Fruit fly (Drosophila melanogaster) whole organism, embryonic: ENCODE data around the gene mRpL51.

ENCODE experiments used
- Adf1 ChIP-seq: fragments of 200-800 bp; sonication (Bioruptor generic); IDR thresholded peaks from 2 replicates; pipeline ENCODE4 v1.3.6; 2022; ENCODE audit warnings: missing biosample characterization, missing genetic modification characterization
- Atf-2 ChIP-seq: fragments of 200-800 bp; sonication (Bioruptor generic); optimal IDR thresholded peaks from 2 replicates; lab custom pipeline; 2016; ENCODE audit warnings: missing biosample characterization, missing genetic modification characterization
- BEAF-32 ChIP-seq: fragments of 200-800 bp; sonication (Bioruptor generic); optimal IDR thresholded peaks from 3 replicates; lab custom pipeline; 2017; ENCODE audit warnings: missing biosample characterization, missing genetic modification characterization, mild to moderate bottlenecking, moderate library complexity, missing genetic modification reagents
- CG10462 ChIP-seq: fragments of 200-800 bp; sonication (Bioruptor generic); optimal IDR thresholded peaks from 2 replicates; lab custom pipeline; 2016; ENCODE audit warnings: missing biosample characterization, missing genetic modification characterization
- CG10959 ChIP-seq: fragments of 200-800 bp; sonication (Bioruptor generic); IDR thresholded peaks from 2 replicates; pipeline ENCODE4 v1.3.6; 2022; ENCODE audit warnings: missing biosample characterization, missing genetic modification characterization
- CG15514 ChIP-seq: fragments of 200-800 bp; sonication (Bioruptor generic); optimal IDR thresholded peaks from 3 replicates; lab custom pipeline; 2017; ENCODE audit warnings: missing biosample characterization, missing genetic modification characterization, mild to moderate bottlenecking, moderate library complexity, missing genetic modification reagents
- CG16815 ChIP-seq: fragments of 200-800 bp; sonication (Bioruptor generic); optimal IDR thresholded peaks from 3 replicates; lab custom pipeline; 2017; ENCODE audit warnings: missing biosample characterization, mild to moderate bottlenecking, missing genetic modification characterization
- CG17328 ChIP-seq: fragments of 200-800 bp; sonication (Bioruptor generic); IDR thresholded peaks from 2 replicates; pipeline ENCODE4 v1.3.6; 2022; ENCODE audit warnings: missing biosample characterization, missing genetic modification characterization
- CG18011 ChIP-seq: fragments of 200-800 bp; sonication (Bioruptor generic); optimal IDR thresholded peaks from 2 replicates; lab custom pipeline; 2017; ENCODE audit warnings: missing biosample characterization, missing genetic modification characterization, mild to moderate bottlenecking, moderate library complexity, missing genotype
- CG18262 ChIP-seq: fragments of 200-800 bp; optimal IDR thresholded peaks from 3 replicates; lab custom pipeline; 2019; ENCODE audit warnings: missing biosample characterization, mild to moderate bottlenecking, missing genetic modification characterization, moderate library complexity
- CG1832 ChIP-seq: fragments of 200-800 bp; sonication (Bioruptor generic); optimal IDR thresholded peaks from 2 replicates; lab custom pipeline; 2017; ENCODE audit warnings: missing biosample characterization, mild to moderate bottlenecking, missing genetic modification characterization, inconsistent platforms
- CG18764 ChIP-seq: fragments of 200-800 bp; sonication (Bioruptor generic); optimal IDR thresholded peaks from 3 replicates; lab custom pipeline; 2016; ENCODE audit warnings: missing biosample characterization, missing genetic modification characterization
- CG30403 ChIP-seq: fragments of 200-800 bp; sonication (Bioruptor generic); optimal IDR thresholded peaks from 3 replicates; lab custom pipeline; 2016; ENCODE audit warnings: missing biosample characterization, missing genetic modification characterization
- CG3163 ChIP-seq: fragments of 200-800 bp; sonication (Bioruptor generic); optimal IDR thresholded peaks from 3 replicates; lab custom pipeline; 2016; ENCODE audit warnings: missing biosample characterization, missing genetic modification characterization
- CG32767 ChIP-seq: fragments of 200-800 bp; sonication (Bioruptor generic); IDR thresholded peaks from 2 replicates; pipeline ENCODE4 v1.3.6; 2022; ENCODE audit warnings: missing biosample characterization, missing genetic modification characterization
- CG34422 ChIP-seq: fragments of 200-800 bp; sonication (Bioruptor generic); IDR thresholded peaks from 3 replicates; pipeline ENCODE4 v1.3.6; 2022; ENCODE audit warnings: missing biosample characterization, missing genetic modification characterization
- CG4730 ChIP-seq: fragments of 200-800 bp; sonication (Bioruptor generic); IDR thresholded peaks from 2 replicates; pipeline ENCODE4 v1.3.6; 2022; ENCODE audit warnings: missing biosample characterization, missing genetic modification characterization
- CG6791 ChIP-seq: fragments of 200-800 bp; sonication (Bioruptor generic); IDR thresholded peaks from 3 replicates; pipeline ENCODE4 v1.3.6; 2022; ENCODE audit warnings: missing biosample characterization, missing genetic modification characterization; ENCODE audit not compliant: partially characterized antibody
- CG7271 ChIP-seq: fragments of 200-800 bp; sonication (Bioruptor generic); optimal IDR thresholded peaks from 2 replicates; lab custom pipeline; 2018; ENCODE audit warnings: missing biosample characterization, mild to moderate bottlenecking, missing genetic modification characterization, moderate library complexity
- CG7372 ChIP-seq: fragments of 200-800 bp; sonication (Bioruptor generic); IDR thresholded peaks from 2 replicates; pipeline ENCODE4 v1.3.6; 2022; ENCODE audit warnings: missing biosample characterization, missing genetic modification characterization
- CG8290 ChIP-seq, 3 experiments: fragments of 200-800 bp; sonication (Bioruptor generic); optimal IDR thresholded peaks; 2 replicates each; lab custom pipeline; 2016 to 2019; ENCODE audit warnings: missing biosample characterization in 3 of 3, missing genetic modification characterization in 3 of 3, mild to moderate bottlenecking in 2 of 3, moderate library complexity in 1 of 3
- CG9609 ChIP-seq: fragments of 200-800 bp; sonication (Bioruptor generic); optimal IDR thresholded peaks from 3 replicates; lab custom pipeline; 2016; ENCODE audit warnings: missing biosample characterization, missing genetic modification characterization
- CG9727 ChIP-seq: fragments of 200-800 bp; sonication (Bioruptor generic); optimal IDR thresholded peaks from 3 replicates; lab custom pipeline; 2017; ENCODE audit warnings: missing biosample characterization, mild to moderate bottlenecking, missing genetic modification characterization
- CoRest ChIP-seq: fragments of 200-800 bp; sonication (Bioruptor generic); optimal IDR thresholded peaks from 3 replicates; lab custom pipeline; 2018; ENCODE audit warnings: missing biosample characterization, mild to moderate bottlenecking, missing genetic modification characterization, moderate library complexity
- Dfd ChIP-seq, 2 experiments: fragments of >200 bp; optimal IDR thresholded peaks; 2 replicates each; lab custom pipeline; 2017; ENCODE audit warnings: missing biosample characterization in 2 of 2, missing genetic modification characterization in 2 of 2
- Fer3 ChIP-seq: fragments of 200-800 bp; sonication (Bioruptor generic); optimal IDR thresholded peaks from 2 replicates; lab custom pipeline; 2018; ENCODE audit warnings: missing biosample characterization, mild to moderate bottlenecking, missing genetic modification characterization, moderate library complexity
- H15 ChIP-seq: fragments of 200-800 bp; sonication (Bioruptor generic); IDR thresholded peaks from 3 replicates; pipeline ENCODE4 v1.3.6; 2022; ENCODE audit warnings: missing biosample characterization, missing genetic modification characterization
- HHEX ChIP-seq: fragments of 200-800 bp; sonication (Bioruptor generic); optimal IDR thresholded peaks from 3 replicates; lab custom pipeline; 2017; ENCODE audit warnings: missing biosample characterization, mild to moderate bottlenecking, missing genetic modification characterization, missing genetic modification reagents
- HLH54F ChIP-seq: fragments of 200-800 bp; sonication (Bioruptor generic); optimal IDR thresholded peaks from 3 replicates; lab custom pipeline; 2016; ENCODE audit warnings: missing biosample characterization, missing genetic modification characterization
- Meics ChIP-seq: fragments of 200-800 bp; sonication (Bioruptor generic); optimal IDR thresholded peaks from 2 replicates; lab custom pipeline; 2017; ENCODE audit warnings: missing biosample characterization, mild to moderate bottlenecking, missing genetic modification characterization
- Myb ChIP-seq: fragments of 200-800 bp; sonication (Bioruptor generic); optimal IDR thresholded peaks from 2 replicates; lab custom pipeline; 2016; ENCODE audit warnings: missing biosample characterization, missing genetic modification characterization
- NC2β ChIP-seq: fragments of 200-800 bp; sonication (Bioruptor generic); optimal IDR thresholded peaks from 2 replicates; lab custom pipeline; 2016; ENCODE audit warnings: missing biosample characterization, missing genetic modification characterization
- NFAT ChIP-seq: fragments of 200-800 bp; sonication (Bioruptor generic); IDR thresholded peaks from 2 replicates; pipeline ENCODE4 v1.3.6; 2022; ENCODE audit warnings: missing biosample characterization, missing genetic modification characterization
- Optix ChIP-seq: fragments of 200-800 bp; sonication (Bioruptor generic); IDR thresholded peaks from 3 replicates; pipeline ENCODE4 v1.3.6; 2022; ENCODE audit warnings: missing biosample characterization, missing genetic modification characterization
- Sin3A ChIP-seq: fragments of >200 bp; optimal IDR thresholded peaks from 2 replicates; lab custom pipeline; 2018
- Six4 ChIP-seq: fragments of 200-800 bp; sonication (Bioruptor generic); optimal IDR thresholded peaks from 2 replicates; lab custom pipeline; 2016; ENCODE audit warnings: missing biosample characterization, missing genetic modification characterization
- Spps ChIP-seq: fragments of 200-800 bp; sonication (Bioruptor generic); optimal IDR thresholded peaks from 2 replicates; lab custom pipeline; 2018; ENCODE audit warnings: missing biosample characterization, mild to moderate bottlenecking, missing genetic modification characterization
- ac ChIP-seq: fragments of 200-800 bp; sonication (Bioruptor generic); optimal IDR thresholded peaks from 3 replicates; lab custom pipeline; 2017; ENCODE audit warnings: missing biosample characterization, mild to moderate bottlenecking, missing genetic modification characterization
- ase ChIP-seq: fragments of 200-800 bp; sonication (Bioruptor generic); IDR thresholded peaks from 3 replicates; pipeline ENCODE4 v1.3.6; 2022; ENCODE audit warnings: missing biosample characterization, missing genetic modification characterization
- bab2 ChIP-seq: fragments of 200-800 bp; sonication (Bioruptor generic); optimal IDR thresholded peaks from 2 replicates; lab custom pipeline; 2016; ENCODE audit warnings: missing biosample characterization, missing genetic modification characterization
- chm ChIP-seq: fragments of 200-800 bp; sonication (Bioruptor generic); IDR thresholded peaks from 2 replicates; pipeline ENCODE4 v1.3.6; 2022; ENCODE audit warnings: missing biosample characterization, missing genetic modification characterization
- eve ChIP-seq, 2 experiments: fragments of >200 bp; optimal IDR thresholded peaks; 2 replicates each; lab custom pipeline; 2017; ENCODE audit warnings: missing biosample characterization in 2 of 2, missing genetic modification characterization in 2 of 2
- exex ChIP-seq: fragments of 200-800 bp; sonication (Bioruptor generic); optimal IDR thresholded peaks from 4 replicates; lab custom pipeline; 2018; ENCODE audit warnings: missing biosample characterization, mild to moderate bottlenecking, missing genetic modification characterization, moderate library complexity
- gcm ChIP-seq: fragments of 200-800 bp; sonication (Bioruptor generic); optimal IDR thresholded peaks from 2 replicates; lab custom pipeline; 2019; ENCODE audit warnings: missing biosample characterization, mild to moderate bottlenecking, missing genetic modification characterization, moderate library complexity
- grn ChIP-seq: fragments of 200-800 bp; sonication (Bioruptor generic); optimal IDR thresholded peaks from 3 replicates; lab custom pipeline; 2017; ENCODE audit warnings: missing biosample characterization, missing genetic modification characterization
- mam ChIP-seq: fragments of 200-800 bp; sonication (Bioruptor generic); optimal IDR thresholded peaks from 3 replicates; lab custom pipeline; 2016; ENCODE audit warnings: missing biosample characterization, missing genetic modification characterization
- onecut ChIP-seq: fragments of 200-800 bp; sonication (Bioruptor generic); IDR thresholded peaks from 2 replicates; pipeline ENCODE4 v1.3.6; 2022; ENCODE audit warnings: missing biosample characterization, missing genetic modification characterization
- row ChIP-seq: fragments of 200-800 bp; sonication (Bioruptor generic); IDR thresholded peaks from 3 replicates; pipeline ENCODE4 v1.3.6; 2022; ENCODE audit warnings: missing biosample characterization, missing genetic modification characterization
- salm ChIP-seq: fragments of 200-800 bp; sonication (Bioruptor generic); optimal IDR thresholded peaks from 2 replicates; lab custom pipeline; 2018; ENCODE audit warnings: missing biosample characterization, mild to moderate bottlenecking, missing genetic modification characterization
- tll ChIP-seq, 2 experiments: fragments of 200-800 bp in 1 of 2; fragments of >200 bp in 1 of 2; sonication (Bioruptor generic) in 1 of 2; optimal IDR thresholded peaks; 2 replicates each; lab custom pipeline; 2017 to 2019; ENCODE audit warnings: missing biosample characterization in 2 of 2, missing genetic modification characterization in 2 of 2, mild to moderate bottlenecking in 1 of 2, moderate library complexity in 1 of 2
- unpg ChIP-seq: fragments of 200-800 bp; sonication (Bioruptor generic); optimal IDR thresholded peaks from 3 replicates; lab custom pipeline; 2018; ENCODE audit warnings: missing biosample characterization, mild to moderate bottlenecking, missing genetic modification characterization, moderate library complexity
- zen ChIP-seq: fragments of 200-800 bp; sonication (Bioruptor generic); optimal IDR thresholded peaks from 3 replicates; lab custom pipeline; 2018; ENCODE audit warnings: missing biosample characterization, mild to moderate bottlenecking, missing genetic modification characterization, moderate library complexity

The mRpL51 gene

dm6 chr2L:8471667-8472066 is 45.5 kb downstream of the mRpL51 start (continued):
- TF ChIP-seq CG9727 (GFP tag; lab: Kevin White, UChicago) (peak; percentile 60), NC2β (GFP tag; lab: Kevin White, UChicago) (no peak), Six4 (GFP tag; lab: Kevin White, UChicago) (no peak), H15 (no peak), row (GFP tag; lab: Robert Waterston, UW) (peak; percentile 50), CG4730 (no peak), CG10959 (no peak), exex (tag; lab: Kevin White, UChicago) (no peak), CG17328 (GFP tag; lab: Robert Waterston, UW) (no peak), CG15514 (GFP tag; lab: Kevin White, UChicago) (no peak), CG30403 (peak; percentile 29), CG18764 (GFP tag; lab: Kevin White, UChicago) (no peak), CG6791 (no peak), bab2 (GFP tag; lab: Kevin White, UChicago) (no peak), BEAF-32 (GFP tag; lab: Kevin White, UChicago) (no peak), gcm (peak; percentile 37), Meics (GFP tag; lab: Kevin White, UChicago) (no peak), HLH54F (GFP tag; lab: Kevin White, UChicago) (no peak), CG10462 (GFP tag; lab: Kevin White, UChicago) (no peak), Fer3 (tag; lab: Kevin White, UChicago) (no peak), CG18011 (GFP tag; lab: Kevin White, UChicago) (no peak), CG9609 (GFP tag; lab: Kevin White, UChicago) (no peak), Dfd (GFP tag; optimal IDR thresholded peaks at IDR 0.05; lab: Kevin White, UChicago) (no peak), Spps (tag; lab: Kevin White, UChicago) (peak; percentile 38), CG8290 (GFP tag; optimal IDR thresholded peaks at IDR 0.05; lab: Kevin White, UChicago) (no peak), CG8290 (tag; optimal IDR thresholded peaks at IDR 0.05; lab: Kevin White, UChicago) (no peak), ac (GFP tag; lab: Kevin White, UChicago) (no peak), eve (GFP tag; optimal IDR thresholded peaks at IDR 0.05; lab: Kevin White, UChicago) (no peak), Sin3A (lab: Kevin White, UChicago) (no peak), CG7372 (GFP tag; lab: Robert Waterston, UW) (no peak), CG32767 (GFP tag; lab: Robert Waterston, UW) (no peak), tll (GFP tag; optimal IDR thresholded peaks at IDR 0.05; lab: Kevin White, UChicago) (no peak), unpg (peak; percentile 32), HHEX (no peak), Optix (GFP tag; lab: Robert Waterston, UW) (no peak), CG1832 (no peak), CG7271 (tag; lab: Kevin White, UChicago) (no peak), CG34422 (no peak), salm (tag; lab: Kevin White, UChicago) (no peak), CG16815 (GFP tag; lab: Kevin White, UChicago) (peak; percentile 32), onecut (GFP tag; lab: Robert Waterston, UW) (no peak), CoRest (tag; lab: Kevin White, UChicago) (peak; percentile 32), CG18262 (tag; lab: Kevin White, UChicago) (peak; percentile 72), Adf1 (no peak), grn (no peak), chm (GFP tag; lab: Robert Waterston, UW) (no peak), mam (no peak), NFAT (GFP tag; lab: Robert Waterston, UW) (no peak), CG3163 (GFP tag; lab: Kevin White, UChicago) (no peak), zen (tag; lab: Kevin White, UChicago) (peak; percentile 60), ase (GFP tag; lab: Robert Waterston, UW) (no peak), Myb (GFP tag; lab: Kevin White, UChicago) (no peak), Atf-2 (GFP tag; lab: Kevin White, UChicago) (no peak)
